Worm (Caenorhabditis elegans) whole organism, L3 larva: Measurements from ENCODE around the gene ddx-23.

Source experiments
- aly-2 ChIP-seq: fragments of 150-350 bp; optimal IDR thresholded peaks from 2 replicates; lab custom pipeline; 2014; ENCODE audit warnings: missing biosample characterization, missing genetic modification characterization
- ama-1 ChIP-seq: fragments of 150-350 bp; optimal IDR thresholded peaks from 2 replicates; lab custom pipeline; 2018
- ceh-16 ChIP-seq: sonication (generic microtip); optimal IDR thresholded peaks from 2 replicates; lab custom pipeline; 2017; ENCODE audit warnings: missing biosample characterization, missing genetic modification characterization
- daf-12 ChIP-seq: fragments of 150-350 bp; optimal IDR thresholded peaks from 2 replicates; lab custom pipeline; 2014; ENCODE audit warnings: missing biosample characterization, missing genetic modification reagents, missing genetic modification characterization
- elt-1 ChIP-seq: fragments of 150-350 bp; optimal IDR thresholded peaks from 2 replicates; lab custom pipeline; 2014; ENCODE audit warnings: missing biosample characterization, missing genetic modification characterization
- jun-1 ChIP-seq: fragments of 150-350 bp; optimal IDR thresholded peaks from 2 replicates; lab custom pipeline; 2014; ENCODE audit warnings: missing biosample characterization, missing genetic modification reagents, missing genetic modification characterization
- lin-15B ChIP-seq: fragments of 150-350 bp; optimal IDR thresholded peaks from 2 replicates; lab custom pipeline; 2014; ENCODE audit warnings: missing biosample characterization, missing genetic modification characterization
- nfya-1 ChIP-seq: sonication (generic microtip); optimal IDR thresholded peaks from 2 replicates; lab custom pipeline; 2017; ENCODE audit warnings: missing genetic modification characterization, mild to moderate bottlenecking, missing compliant biosample characterization, antibody characterized with exemption, moderate library complexity; ENCODE audit not compliant: insufficient read depth
- nhr-25 ChIP-seq: sonication (generic microtip); optimal IDR thresholded peaks from 2 replicates; lab custom pipeline; 2017; ENCODE audit warnings: missing biosample characterization, missing genetic modification characterization
- skn-1 ChIP-seq: fragments of 150-350 bp; optimal IDR thresholded peaks from 2 replicates; lab custom pipeline; 2014; ENCODE audit warnings: missing biosample characterization, missing genetic modification characterization
- unc-62 ChIP-seq: fragments of 150-350 bp; sonication (generic microtip); optimal IDR thresholded peaks from 4 replicates; lab custom pipeline; 2014; ENCODE audit warnings: missing biosample characterization, missing genetic modification reagents, missing genetic modification characterization

ce11 chrIII:5871760-5872159 lies 18.7 kb upstream of the ddx-23 start, which contains the start of the genes F01F1.11 and F01F1.3:
- peak; percentile 69 for TF ChIP-seq lin-15B (tag; lab: Kevin White, UChicago)
- TF ChIP-seq ceh-16 = no peak
- no peak for TF ChIP-seq ama-1 (lab: Kevin White, UChicago)
- TF ChIP-seq aly-2 (tag; lab: Kevin White, UChicago) = no peak
- TF ChIP-seq elt-1 (tag; lab: Kevin White, UChicago) = no peak
- TF ChIP-seq jun-1 (tag; lab: Kevin White, UChicago) = peak; percentile 3
- no peak for TF ChIP-seq skn-1 (tag; lab: Kevin White, UChicago)
- TF ChIP-seq nfya-1 (tag; lab: Kevin White, UChicago) = peak; percentile 80
- TF ChIP-seq daf-12 (tag; lab: Kevin White, UChicago) = no peak
- TF ChIP-seq unc-62 (GFP tag; lab: Kevin White, UChicago) = no peak
- peak; percentile 62 for TF ChIP-seq nhr-25 (tag; lab: Kevin White, UChicago)
